Worm (Caenorhabditis elegans) whole organism, L1 larva: ENCODE data around the gene melo-1.
"Not testable (repeated sequence)": the region's sequence is repeated elsewhere in the genome, so short reads cannot be mapped to it uniquely, and the experiment has no call there.

ENCODE experiments used
- C04F5.9 ChIP-seq: sonication (generic microtip); optimal IDR thresholded peaks from 2 replicates; lab custom pipeline; 2016; ENCODE audit warnings: missing genetic modification characterization, missing compliant biosample characterization
- Y116A8C.19 ChIP-seq: sonication (generic microtip); optimal IDR thresholded peaks from 2 replicates; lab custom pipeline; 2016; ENCODE audit warnings: missing compliant biosample characterization, missing genetic modification characterization, borderline replicate concordance
- aha-1 ChIP-seq: fragments of 150-350 bp; optimal IDR thresholded peaks from 2 replicates; lab custom pipeline; 2014; ENCODE audit warnings: missing biosample characterization, missing genetic modification characterization
- aly-2 ChIP-seq: fragments of 150-350 bp; optimal IDR thresholded peaks from 2 replicates; lab custom pipeline; 2014; ENCODE audit warnings: missing biosample characterization, missing genetic modification characterization
- blmp-1 ChIP-seq: fragments of 150-350 bp; optimal IDR thresholded peaks from 2 replicates; lab custom pipeline; 2014; ENCODE audit warnings: missing biosample characterization, missing genetic modification characterization
- ceh-90 ChIP-seq: sonication (generic microtip); optimal IDR thresholded peaks from 2 replicates; lab custom pipeline; 2016; ENCODE audit warnings: missing genetic modification characterization, missing compliant biosample characterization
- dsc-1 ChIP-seq: sonication (generic microtip); optimal IDR thresholded peaks from 2 replicates; lab custom pipeline; 2016; ENCODE audit warnings: mild to moderate bottlenecking, missing genetic modification characterization, missing compliant biosample characterization
- efl-1 ChIP-seq, 4 experiments: fragments of 150-350 bp; optimal IDR thresholded peaks in 3 of 4; peaks in 1 of 4; 1 replicate in 1 of 4; 2 replicates in 3 of 4; lab custom pipeline; 2014; ENCODE audit warnings: missing biosample characterization in 2 of 4, missing genetic modification characterization in 2 of 4, missing genetic modification reagents in 2 of 4
- elt-3 ChIP-seq, 6 experiments: fragments of 150-350 bp in 1 of 6; sonication (generic microtip); optimal IDR thresholded peaks; 2 replicates each; lab custom pipeline; 2017 to 2018; ENCODE audit warnings: missing biosample characterization in 6 of 6, missing genetic modification characterization in 6 of 6, inconsistent platforms in 1 of 6
- hlh-17 ChIP-seq: fragments of 200-800 bp; sonication (Bioruptor generic); optimal IDR thresholded peaks from 2 replicates; lab custom pipeline; 2018; ENCODE audit warnings: missing genetic modification characterization, mild to moderate bottlenecking, missing compliant biosample characterization, moderate library complexity, borderline replicate concordance
- hlh-4 ChIP-seq: sonication (generic microtip); optimal IDR thresholded peaks from 2 replicates; lab custom pipeline; 2016; ENCODE audit warnings: mild to moderate bottlenecking, missing genetic modification characterization, missing compliant biosample characterization
- hpl-2 ChIP-seq: fragments of 150-350 bp; optimal IDR thresholded peaks from 2 replicates; lab custom pipeline; 2014; ENCODE audit warnings: missing biosample characterization, missing genetic modification reagents, missing genetic modification characterization
- isw-1 ChIP-seq: fragments of 200-800 bp; sonication (Bioruptor generic); IDR thresholded peaks from 2 replicates; pipeline ENCODE4 v1.3.6; 2022; ENCODE audit warnings: missing genetic modification characterization, missing compliant biosample characterization
- lin-15B ChIP-seq: fragments of 150-350 bp; sonication (generic microtip); optimal IDR thresholded peaks from 3 replicates; lab custom pipeline; 2014; ENCODE audit warnings: missing biosample characterization, missing genetic modification characterization
- lin-35 ChIP-seq, 2 experiments: fragments of 150-350 bp; optimal IDR thresholded peaks; 2 replicates each; lab custom pipeline; 2014; ENCODE audit warnings: missing biosample characterization in 2 of 2, missing genetic modification characterization in 2 of 2, missing genetic modification reagents in 2 of 2
- mab-9 ChIP-seq: fragments of 200-800 bp; sonication (Bioruptor generic); IDR thresholded peaks from 2 replicates; pipeline ENCODE4 v1.3.6; 2022; ENCODE audit warnings: missing genetic modification reagents, missing genetic modification characterization, missing compliant biosample characterization
- mdl-1 ChIP-seq, 2 experiments: fragments of 150-350 bp; optimal IDR thresholded peaks; 2 replicates each; lab custom pipeline; 2014 to 2017; ENCODE audit warnings: missing biosample characterization in 2 of 2, missing genetic modification characterization in 2 of 2, inconsistent platforms in 1 of 2
- nhr-12 ChIP-seq: sonication (generic microtip); optimal IDR thresholded peaks from 2 replicates; lab custom pipeline; 2017; ENCODE audit warnings: missing biosample characterization, missing genetic modification characterization
- nhr-85 ChIP-seq: sonication (generic microtip); peaks from one replicate; lab custom pipeline; 2016; ENCODE audit warnings: missing genetic modification characterization, inconsistent platforms, missing compliant biosample characterization
- pag-3 ChIP-seq: sonication (generic microtip); optimal IDR thresholded peaks from 2 replicates; lab custom pipeline; 2017; ENCODE audit warnings: missing genetic modification characterization, mild to moderate bottlenecking, missing compliant biosample characterization, antibody characterized with exemption, borderline replicate concordance; ENCODE audit not compliant: insufficient read depth
- pqm-1 ChIP-seq: sonication (generic microtip); optimal IDR thresholded peaks from 3 replicates; lab custom pipeline; 2017; ENCODE audit warnings: missing biosample characterization, missing genetic modification characterization
- rnt-1 ChIP-seq: sonication (generic microtip); optimal IDR thresholded peaks from 2 replicates; lab custom pipeline; 2016; ENCODE audit warnings: mild to moderate bottlenecking, missing genetic modification characterization, moderate library complexity, missing compliant biosample characterization
- sox-4 ChIP-seq: sonication (generic microtip); optimal IDR thresholded peaks from 2 replicates; lab custom pipeline; 2016; ENCODE audit warnings: missing genetic modification characterization, missing compliant biosample characterization
- sup-37 ChIP-seq: fragments of 200-800 bp; sonication (Bioruptor generic); optimal IDR thresholded peaks from 2 replicates; lab custom pipeline; 2018; ENCODE audit warnings: mild to moderate bottlenecking, missing genetic modification characterization, missing compliant biosample characterization
- unc-130 ChIP-seq: fragments of 150-350 bp; optimal IDR thresholded peaks from 2 replicates; lab custom pipeline; 2017; ENCODE audit warnings: missing biosample characterization, missing genetic modification characterization, inconsistent platforms
- unc-62 ChIP-seq: fragments of 150-350 bp; optimal IDR thresholded peaks from 2 replicates; lab custom pipeline; 2014; ENCODE audit warnings: missing biosample characterization, missing genetic modification reagents, missing genetic modification characterization
- vab-15 ChIP-seq: sonication (generic microtip); optimal IDR thresholded peaks from 2 replicates; lab custom pipeline; 2017; ENCODE audit warnings: missing genotype, mild to moderate bottlenecking, missing genetic modification characterization, missing compliant biosample characterization
- ztf-4 ChIP-seq: fragments of 150-350 bp; optimal IDR thresholded peaks from 2 replicates; lab custom pipeline; 2014; ENCODE audit warnings: missing biosample characterization, missing genetic modification characterization

melo-1 gene

ce11 chrIV:14774454-14774853 lies 12.4 kb upstream of the melo-1 start, which contains the start of gene Y57G11C.51:
Gene Y57G11C.51 (minus strand): TSS chrIV:14774554.
- TF ChIP-seq lin-35 (GFP tag; optimal IDR thresholded peaks at IDR 0.05; lab: Kevin White, UChicago); Y116A8C.19 (tag; lab: Kevin White, UChicago); vab-15 (tag; lab: Kevin White, UChicago): not testable (repeated sequence)
- TF ChIP-seq, all 84 proteins: peak for 0; not testable (repeated sequence) for 84

DNA sequence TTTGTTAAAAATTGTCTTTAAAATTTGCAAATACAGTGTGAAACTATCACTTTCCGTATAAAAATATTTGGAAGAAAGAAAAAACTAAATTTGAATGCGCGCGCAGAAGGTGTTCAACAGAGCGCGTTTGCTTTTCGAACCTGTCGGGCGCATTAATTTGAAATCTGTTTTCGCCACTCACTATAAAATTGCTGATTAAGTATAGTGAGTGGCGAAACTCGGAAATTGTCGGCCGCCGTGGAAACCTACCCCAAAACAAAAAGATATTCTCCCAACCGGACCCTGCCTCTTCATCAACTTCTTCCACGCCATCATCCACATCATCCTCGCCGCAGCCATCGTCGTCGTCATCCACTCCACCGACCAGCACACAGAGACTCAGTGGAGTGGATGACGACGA lies 6.3 kb upstream of the melo-1 start:
- TF ChIP-seq efl-1 (optimal IDR thresholded peaks at IDR 0.05; lab: Kevin White, UChicago) = peak in 1 of 2 experiments; percentile 29
- TF ChIP-seq efl-1 (GFP tag; optimal IDR thresholded peaks at IDR 0.05 in 1 of 2; lab: Kevin White, UChicago) = peak in 1 of 2 experiments; percentile 8

- TF ChIP-seq isw-1 (GFP tag; lab: Robert Waterston, UW) (no peak), mab-9 (GFP tag; lab: Robert Waterston, UW) (no peak), unc-130 (tag; lab: Kevin White, UChicago) (no peak)
Observed at ce11 chrIV:14781537-14781936, 5.3 kb upstream of the melo-1 start, which contains the start of gene Y57G11C.8. Gene Y57G11C.8 (plus strand): TSS chrIV:14781837.

ce11 chrIV:14782211-14782610 lies 4.6 kb upstream of the melo-1 start, which contains the start of gene Y57G11C.1130:
Gene Y57G11C.1130 (plus strand): TSS chrIV:14782511.
- TF ChIP-seq blmp-1 (tag; lab: Kevin White, UChicago) (no peak), C04F5.9 (tag; lab: Kevin White, UChicago) (no peak), pag-3 (tag; lab: Kevin White, UChicago) (no peak), nhr-85 (no peak), vab-15 (tag; lab: Kevin White, UChicago) (no peak), unc-62 (GFP tag; lab: Kevin White, UChicago) (no peak)

DNA sequence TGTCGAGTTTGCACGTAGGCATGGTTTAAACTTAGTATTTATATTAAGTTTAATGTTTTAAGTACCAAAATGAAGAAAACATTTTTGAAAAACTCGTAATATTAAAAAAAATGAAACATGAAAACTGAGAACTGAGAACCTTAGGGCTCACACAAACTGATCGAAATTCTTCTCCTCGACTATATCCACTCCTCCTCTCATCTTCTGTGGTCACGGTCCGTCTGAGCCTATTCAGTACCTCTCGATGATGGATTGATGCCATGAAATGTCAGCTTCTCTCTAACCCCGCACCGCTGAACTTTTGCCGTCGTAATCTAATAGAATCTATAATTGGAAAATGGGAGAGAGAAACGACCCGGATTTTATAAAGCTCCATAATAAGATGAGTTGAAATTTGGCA lies 2.4 kb upstream of the melo-1 start, which contains the start of gene nlp-56:
Gene nlp-56, minus strand, starts transcription at position 257 of the 400 bp plus-strand sequence.
- no peak for TF ChIP-seq hpl-2 (GFP tag; lab: Kevin White, UChicago)
- TF ChIP-seq ceh-90 (tag; lab: Kevin White, UChicago) = no peak
- TF ChIP-seq aha-1 (tag; lab: Kevin White, UChicago) = no peak
- no peak for TF ChIP-seq hlh-4 (tag; lab: Kevin White, UChicago)
- no peak for TF ChIP-seq hlh-17 (GFP tag; lab: Kevin White, UChicago)
- no peak for TF ChIP-seq nhr-12 (tag; lab: Kevin White, UChicago)
- TF ChIP-seq efl-1 (optimal IDR thresholded peaks at IDR 0.05; lab: Kevin White, UChicago) = no peak
- TF ChIP-seq efl-1 (GFP tag; optimal IDR thresholded peaks at IDR 0.05 in 1 of 2; lab: Kevin White, UChicago) = no peak
- no peak for TF ChIP-seq lin-15B (tag; lab: Kevin White, UChicago)
- TF ChIP-seq pqm-1 = no peak
- no peak for TF ChIP-seq sup-37 (GFP tag; lab: Kevin White, UChicago)
- TF ChIP-seq ztf-4 (tag; lab: Kevin White, UChicago) = no peak
- TF ChIP-seq lin-35 (GFP tag; optimal IDR thresholded peaks at IDR 0.05; lab: Kevin White, UChicago) = no peak
- no peak for TF ChIP-seq mdl-1 (tag; optimal IDR thresholded peaks at IDR 0.05; lab: Kevin White, UChicago)
- TF ChIP-seq sox-4 (tag; lab: Kevin White, UChicago) = no peak
- TF ChIP-seq mab-9 (GFP tag; lab: Robert Waterston, UW) = no peak

DNA sequence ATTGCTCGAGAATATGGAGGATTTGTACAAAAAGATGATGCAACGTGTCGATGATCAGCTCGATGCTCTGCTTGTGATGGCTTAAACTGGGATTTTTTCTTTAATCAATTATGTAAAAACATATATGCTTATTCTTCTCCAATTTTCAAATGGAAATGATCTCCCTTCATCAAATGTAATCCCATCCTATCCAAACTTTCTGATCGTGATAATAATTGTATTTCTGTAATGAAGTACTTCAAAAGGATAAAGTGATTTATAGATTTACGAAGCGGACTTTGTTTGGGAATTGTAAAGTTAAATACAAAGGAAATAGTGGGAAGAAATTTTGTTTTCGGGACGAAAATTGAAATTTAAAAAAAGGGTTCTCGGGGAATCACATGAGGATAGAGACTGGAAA lies 3.7 kb downstream of the melo-1 start:
- no peak for TF ChIP-seq elt-3 (tag; optimal IDR thresholded peaks at IDR 0.05; lab: Kevin White, UChicago)
- TF ChIP-seq rnt-1 (tag; lab: Kevin White, UChicago) = no peak
- no peak for TF ChIP-seq dsc-1
- TF ChIP-seq nhr-85 = peak; percentile 55
- peak; percentile 5 for TF ChIP-seq aly-2
